Worm (Caenorhabditis elegans) whole organism, mixed stage, embryonic: ENCODE data around the gene C32D5.8.

Experiments
- mab-5 ChIP-seq: fragments of 150-350 bp; optimal IDR thresholded peaks from 2 replicates; lab custom pipeline; 2014; ENCODE audit warnings: missing biosample characterization, missing genetic modification characterization
- mep-1 ChIP-seq: fragments of 150-350 bp; optimal IDR thresholded peaks from 2 replicates; lab custom pipeline; 2017; ENCODE audit warnings: missing biosample characterization, missing genetic modification reagents, missing genetic modification characterization, inconsistent platforms
- nhr-12 ChIP-seq: fragments of 150-350 bp; optimal IDR thresholded peaks from 2 replicates; lab custom pipeline; 2014; ENCODE audit warnings: missing biosample characterization, missing genetic modification characterization
- nhr-237 ChIP-seq: fragments of 150-350 bp; optimal IDR thresholded peaks from 2 replicates; lab custom pipeline; 2014; ENCODE audit warnings: missing biosample characterization, missing genetic modification characterization
- nhr-28 ChIP-seq: fragments of 150-350 bp; optimal IDR thresholded peaks from 2 replicates; lab custom pipeline; 2014; ENCODE audit warnings: missing biosample characterization, missing genetic modification characterization
- snpc-4 ChIP-seq: fragments of 150-350 bp; optimal IDR thresholded peaks from 2 replicates; lab custom pipeline; 2014; ENCODE audit warnings: missing biosample characterization, missing genetic modification characterization
- tbx-8 ChIP-seq: fragments of 200-800 bp; sonication (Bioruptor generic); optimal IDR thresholded peaks from 2 replicates; lab custom pipeline; 2018; ENCODE audit warnings: mild to moderate bottlenecking, missing genetic modification characterization, moderate library complexity, missing compliant biosample characterization
- ztf-11 ChIP-seq: fragments of 150-350 bp; optimal IDR thresholded peaks from 2 replicates; lab custom pipeline; 2014; ENCODE audit warnings: missing biosample characterization, missing genetic modification characterization

DNA sequence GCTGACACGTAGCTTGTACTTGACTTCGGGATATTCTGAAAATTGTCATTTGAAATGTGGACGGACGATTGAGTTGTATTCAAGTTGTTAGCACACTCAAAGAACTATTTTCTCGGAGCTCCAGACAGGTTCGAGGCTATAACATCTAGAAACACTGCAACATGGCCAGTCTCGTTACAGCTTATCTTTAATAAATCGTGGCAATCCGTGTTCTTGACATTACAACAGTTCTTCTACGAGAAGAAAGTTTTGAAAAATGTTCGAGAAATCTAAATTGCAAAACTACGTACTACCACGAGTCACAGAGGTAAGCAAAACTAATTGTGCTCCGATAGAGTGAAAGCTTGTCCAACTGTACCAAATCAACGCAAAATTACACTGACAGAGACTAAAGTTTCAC is 23.7 kb downstream of the C32D5.8 start:
- no peak for TF ChIP-seq nhr-12 (tag; lab: Kevin White, UChicago)
- TF ChIP-seq nhr-237 (tag; lab: Kevin White, UChicago) = no peak
- no peak for TF ChIP-seq tbx-8
- no peak for TF ChIP-seq ztf-11 (tag; lab: Kevin White, UChicago)
- no peak for TF ChIP-seq mep-1 (tag; lab: Kevin White, UChicago)
- TF ChIP-seq nhr-28 (tag; lab: Kevin White, UChicago) = no peak
- no peak for TF ChIP-seq mab-5 (tag; lab: Kevin White, UChicago)
- no peak for TF ChIP-seq snpc-4 (tag; lab: Kevin White, UChicago)
